Fruit fly (Drosophila melanogaster) whole organism, prepupa: ENCODE measurements around the gene mei-38.

Source experiments
- CG10631 ChIP-seq: fragments of 200-800 bp; sonication (Bioruptor generic); optimal IDR thresholded peaks from 2 replicates; lab custom pipeline; 2016; ENCODE audit warnings: missing biosample characterization, missing genetic modification characterization
- CG11294 ChIP-seq: fragments of 200-800 bp; sonication (Bioruptor generic); IDR thresholded peaks from 2 replicates; pipeline ENCODE4 v1.3.6; 2022; ENCODE audit warnings: missing biosample characterization, missing genetic modification characterization
- CG11902 ChIP-seq: fragments of 200-800 bp; sonication (Bioruptor generic); optimal IDR thresholded peaks from 3 replicates; lab custom pipeline; 2016; ENCODE audit warnings: missing biosample characterization, missing genetic modification characterization
- CG15336 ChIP-seq: fragments of 200-800 bp; sonication (Bioruptor generic); IDR thresholded peaks from 2 replicates; pipeline ENCODE4 v1.3.6; 2022; ENCODE audit warnings: missing biosample characterization, missing genetic modification characterization
- CG1621 ChIP-seq: fragments of 200-800 bp; sonication (Bioruptor generic); optimal IDR thresholded peaks from 3 replicates; lab custom pipeline; 2018; ENCODE audit warnings: missing biosample characterization, mild to moderate bottlenecking, missing genetic modification characterization
- CG16779 ChIP-seq: fragments of 200-800 bp; sonication (Bioruptor generic); optimal IDR thresholded peaks from 3 replicates; lab custom pipeline; 2017; ENCODE audit warnings: missing biosample characterization, mild to moderate bottlenecking, missing genetic modification characterization
- CG3032 ChIP-seq: fragments of 200-800 bp; optimal IDR thresholded peaks from 2 replicates; lab custom pipeline; 2019; ENCODE audit warnings: missing biosample characterization, mild to moderate bottlenecking, missing genetic modification characterization, moderate library complexity
- CG31627 ChIP-seq: fragments of 200-800 bp; sonication (Bioruptor generic); optimal IDR thresholded peaks from 3 replicates; lab custom pipeline; 2016; ENCODE audit warnings: missing biosample characterization, missing genetic modification characterization
- CG32006 ChIP-seq: fragments of 200-800 bp; sonication (Bioruptor generic); optimal IDR thresholded peaks from 3 replicates; lab custom pipeline; 2017; ENCODE audit warnings: missing biosample characterization, mild to moderate bottlenecking, missing genetic modification characterization
- CG3919 ChIP-seq: fragments of 200-800 bp; sonication (Bioruptor generic); optimal IDR thresholded peaks from 3 replicates; lab custom pipeline; 2016; ENCODE audit warnings: missing biosample characterization, missing genetic modification characterization
- CG4318 ChIP-seq: fragments of 200-800 bp; sonication (Bioruptor generic); optimal IDR thresholded peaks from 3 replicates; lab custom pipeline; 2017; ENCODE audit warnings: missing biosample characterization, mild to moderate bottlenecking, missing genetic modification characterization
- CG6163 ChIP-seq: fragments of 200-800 bp; sonication (Bioruptor generic); IDR thresholded peaks from 3 replicates; pipeline ENCODE4 v1.3.6; 2022; ENCODE audit warnings: missing biosample characterization, missing genetic modification characterization
- CG6808 ChIP-seq: fragments of 200-800 bp; sonication (Bioruptor generic); optimal IDR thresholded peaks from 3 replicates; lab custom pipeline; 2017; ENCODE audit warnings: missing biosample characterization, missing genetic modification characterization, mild to moderate bottlenecking, moderate library complexity, missing genetic modification reagents
- CG7368 ChIP-seq: fragments of 200-800 bp; sonication (Bioruptor generic); optimal IDR thresholded peaks from 3 replicates; lab custom pipeline; 2016; ENCODE audit warnings: missing biosample characterization, missing genetic modification characterization
- CG8119 ChIP-seq: fragments of 200-800 bp; sonication (Bioruptor generic); IDR thresholded peaks from 3 replicates; pipeline ENCODE4 v1.3.6; 2022; ENCODE audit warnings: missing biosample characterization, missing genetic modification characterization
- CG8319 ChIP-seq: fragments of 200-800 bp; sonication (Bioruptor generic); optimal IDR thresholded peaks from 3 replicates; lab custom pipeline; 2016; ENCODE audit warnings: missing biosample characterization, missing genetic modification characterization
- CG9139 ChIP-seq: fragments of 200-800 bp; sonication (Bioruptor generic); optimal IDR thresholded peaks from 3 replicates; lab custom pipeline; 2017; ENCODE audit warnings: missing biosample characterization, mild to moderate bottlenecking, missing genetic modification characterization
- Eip75B ChIP-seq: fragments of 200-800 bp; sonication (Bioruptor generic); optimal IDR thresholded peaks from 3 replicates; lab custom pipeline; 2016; ENCODE audit warnings: missing biosample characterization, missing genetic modification characterization
- Eip78C ChIP-seq: fragments of 200-800 bp; sonication (Bioruptor generic); peaks from one replicate; lab custom pipeline; 2016; ENCODE audit warnings: missing biosample characterization, missing genetic modification characterization
- Eip93F ChIP-seq: fragments of 200-800 bp; sonication (Bioruptor generic); optimal IDR thresholded peaks from 2 replicates; lab custom pipeline; 2016; ENCODE audit warnings: missing biosample characterization, mild to moderate bottlenecking, missing genetic modification characterization
- Ets96B ChIP-seq: fragments of 200-800 bp; optimal IDR thresholded peaks from 2 replicates; lab custom pipeline; 2019; ENCODE audit warnings: missing biosample characterization, mild to moderate bottlenecking, missing genetic modification characterization, moderate library complexity
- Hr39 ChIP-seq: fragments of 200-800 bp; sonication (Bioruptor generic); optimal IDR thresholded peaks from 2 replicates; lab custom pipeline; 2016; ENCODE audit warnings: missing biosample characterization, missing genetic modification characterization
- Lpt ChIP-seq: fragments of 200-800 bp; sonication (Bioruptor generic); optimal IDR thresholded peaks from 3 replicates; lab custom pipeline; 2016; ENCODE audit warnings: missing biosample characterization, missing genetic modification characterization
- Met ChIP-seq: fragments of 200-800 bp; sonication (Bioruptor generic); optimal IDR thresholded peaks from 3 replicates; lab custom pipeline; 2016; ENCODE audit warnings: missing biosample characterization, missing genetic modification characterization
- Smox ChIP-seq: fragments of 200-800 bp; sonication (Bioruptor generic); optimal IDR thresholded peaks from 3 replicates; lab custom pipeline; 2016; ENCODE audit warnings: missing biosample characterization, missing genetic modification characterization
- Sox102F ChIP-seq: fragments of 200-800 bp; sonication (Bioruptor generic); optimal IDR thresholded peaks from 2 replicates; lab custom pipeline; 2016; ENCODE audit warnings: missing biosample characterization, mild to moderate bottlenecking, missing genetic modification characterization
- Sox15 ChIP-seq: fragments of 200-800 bp; sonication (Bioruptor generic); optimal IDR thresholded peaks from 3 replicates; lab custom pipeline; 2016; ENCODE audit warnings: missing biosample characterization, missing genetic modification characterization
- achi ChIP-seq: fragments of 200-800 bp; sonication (Bioruptor generic); optimal IDR thresholded peaks from 3 replicates; lab custom pipeline; 2016; ENCODE audit warnings: missing biosample characterization, missing genetic modification characterization
- acj6 ChIP-seq: fragments of 200-800 bp; sonication (Bioruptor generic); optimal IDR thresholded peaks from 3 replicates; lab custom pipeline; 2016; ENCODE audit warnings: missing biosample characterization, missing genetic modification characterization
- cyc ChIP-seq: fragments of 200-800 bp; sonication (Bioruptor generic); optimal IDR thresholded peaks from 3 replicates; lab custom pipeline; 2016; ENCODE audit warnings: missing biosample characterization, missing genetic modification characterization
- eg ChIP-seq: fragments of 200-800 bp; sonication (Bioruptor generic); IDR thresholded peaks from 3 replicates; pipeline ENCODE4 v1.3.6; 2022; ENCODE audit warnings: missing biosample characterization, missing genetic modification characterization
- esn ChIP-seq: fragments of 200-800 bp; sonication (Bioruptor generic); optimal IDR thresholded peaks from 2 replicates; lab custom pipeline; 2016; ENCODE audit warnings: missing biosample characterization, mild to moderate bottlenecking, missing genetic modification characterization, moderate library complexity
- fd85E ChIP-seq: fragments of 200-800 bp; sonication (Bioruptor generic); optimal IDR thresholded peaks from 3 replicates; lab custom pipeline; 2016; ENCODE audit warnings: missing biosample characterization, missing genetic modification characterization
- fkh ChIP-seq: fragments of 200-800 bp; sonication (Bioruptor generic); optimal IDR thresholded peaks from 3 replicates; lab custom pipeline; 2017; ENCODE audit warnings: missing biosample characterization, mild to moderate bottlenecking, missing genetic modification characterization, moderate library complexity
- lz ChIP-seq: fragments of 200-800 bp; sonication (Bioruptor generic); optimal IDR thresholded peaks from 3 replicates; lab custom pipeline; 2016; ENCODE audit warnings: missing biosample characterization, missing genetic modification characterization
- net ChIP-seq: fragments of 200-800 bp; sonication (Bioruptor generic); optimal IDR thresholded peaks from 3 replicates; lab custom pipeline; 2016; ENCODE audit warnings: missing biosample characterization, missing genetic modification characterization
- pdm3 ChIP-seq: fragments of 200-800 bp; sonication (Bioruptor generic); optimal IDR thresholded peaks from 3 replicates; lab custom pipeline; 2016; ENCODE audit warnings: missing biosample characterization, missing genetic modification characterization
- salr ChIP-seq, 2 experiments: fragments of 200-800 bp; sonication (Bioruptor generic); optimal IDR thresholded peaks; 3 replicates each; lab custom pipeline; 2016 to 2018; ENCODE audit warnings: missing biosample characterization in 2 of 2, missing genetic modification characterization in 2 of 2, mild to moderate bottlenecking in 1 of 2
- spab ChIP-seq: fragments of 200-800 bp; sonication (Bioruptor generic); optimal IDR thresholded peaks from 2 replicates; lab custom pipeline; 2017; ENCODE audit warnings: missing biosample characterization, mild to moderate bottlenecking, missing genetic modification characterization, missing genetic modification reagents
- ss ChIP-seq, 2 experiments: fragments of 200-800 bp; sonication (Bioruptor generic); optimal IDR thresholded peaks; 2 replicates in 1 of 2; 3 replicates in 1 of 2; lab custom pipeline; 2017 to 2018; ENCODE audit warnings: mild to moderate bottlenecking in 2 of 2, missing biosample characterization in 2 of 2, missing genetic modification characterization in 2 of 2, moderate library complexity in 1 of 2
- svp ChIP-seq: fragments of 200-800 bp; sonication (Bioruptor generic); peaks from one replicate; lab custom pipeline; 2016; ENCODE audit warnings: missing biosample characterization, missing genetic modification characterization
- topi ChIP-seq: fragments of 200-800 bp; sonication (Bioruptor generic); optimal IDR thresholded peaks from 3 replicates; lab custom pipeline; 2016; ENCODE audit warnings: missing biosample characterization, missing genetic modification characterization

mei-38 gene

dm6 chrX:1460278-1460872, 16.5 kb upstream of the mei-38 start, which contains the start of gene Lrpprc2:
Gene Lrpprc2, minus strand, starts transcription at chrX:1460617.
- TF ChIP-seq CG6808 (GFP tag; lab: Kevin White, UChicago) (peak; percentile 100), eg (0 out of 3 replicates have a peak, but pooled peaks have one; percentile 9), CG10631 (GFP tag; lab: Kevin White, UChicago) (no peak)

dm6 chrX:1461544-1461943, 15.3 kb upstream of the mei-38 start, which contains the start of gene CG14787:
Gene CG14787, minus strand, starts transcription at chrX:1461676.
- TF ChIP-seq CG31627 (GFP tag; lab: Kevin White, UChicago) (no peak), acj6 (GFP tag; lab: Kevin White, UChicago) (no peak), fd85E (no peak), net (GFP tag; lab: Kevin White, UChicago) (no peak), esn (GFP tag; lab: Kevin White, UChicago) (no peak), Eip75B (GFP tag; lab: Kevin White, UChicago) (no peak), Lpt (GFP tag; lab: Kevin White, UChicago) (no peak), eg (no peak), CG16779 (tag; lab: Kevin White, UChicago) (no peak), CG3032 (no peak), Hr39 (GFP tag; lab: Kevin White, UChicago) (no peak), CG6808 (GFP tag; lab: Kevin White, UChicago) (peak; percentile 21), pdm3 (GFP tag; lab: Kevin White, UChicago) (no peak), topi (no peak), Eip78C (GFP tag; lab: Kevin White, UChicago) (peak; percentile 66), CG11902 (GFP tag; lab: Kevin White, UChicago) (no peak), CG11294 (GFP tag; lab: Robert Waterston, UW) (no peak), salr (GFP tag; optimal IDR thresholded peaks at IDR 0.05; lab: Kevin White, UChicago) (no peak), CG8119 (GFP tag; lab: Robert Waterston, UW) (no peak), spab (GFP tag; lab: Kevin White, UChicago) (no peak), svp (GFP tag; lab: Kevin White, UChicago) (peak; percentile 88), ss (GFP tag; optimal IDR thresholded peaks at IDR 0.05; lab: Kevin White, UChicago) (peak; percentile 60 to 67)

dm6 chrX:1464033-1464432, 12.8 kb upstream of the mei-38 start, which contains the start of gene Ns3:
Gene Ns3, minus strand, starts transcription at chrX:1464220.
- TF ChIP-seq Lpt (GFP tag; lab: Kevin White, UChicago) = no peak
- TF ChIP-seq Sox15 (GFP tag; lab: Kevin White, UChicago) = no peak
- no peak for TF ChIP-seq CG3919 (GFP tag; lab: Kevin White, UChicago)
- TF ChIP-seq cyc (GFP tag; lab: Kevin White, UChicago) = no peak
- TF ChIP-seq, all 60 proteins: peak for 0

dm6 chrX:1465707-1466504, 11.0 kb upstream of the mei-38 start, which contains the start of the genes O-fut2 and CG14777:
Gene O-fut2, minus strand, starts transcription at chrX:1465996.
Gene CG14777, plus strand, starts transcription at chrX:1466134.
- TF ChIP-seq CG4318 (GFP tag; lab: Kevin White, UChicago) (no peak), Hr39 (GFP tag; lab: Kevin White, UChicago) (peak; percentile 72), fkh (no peak), Lpt (GFP tag; lab: Kevin White, UChicago) (peak; percentile 31), Sox102F (GFP tag; lab: Kevin White, UChicago) (peak; percentile 63), CG15336 (GFP tag; lab: Robert Waterston, UW) (peak; percentile 75), achi (GFP tag; lab: Kevin White, UChicago) (peak; percentile 60), Met (no peak), Eip93F (no peak), lz (peak; percentile 51), topi (peak; percentile 53), acj6 (GFP tag; lab: Kevin White, UChicago) (peak; percentile 72), pdm3 (GFP tag; lab: Kevin White, UChicago) (peak; percentile 81), CG8319 (GFP tag; lab: Kevin White, UChicago) (no peak), Smox (GFP tag; lab: Kevin White, UChicago) (peak; percentile 58), CG8119 (GFP tag; lab: Robert Waterston, UW) (peak; percentile 69), CG6163 (GFP tag; lab: Robert Waterston, UW) (peak; percentile 69), CG32006 (GFP tag; lab: Kevin White, UChicago) (peak; percentile 80), ss (GFP tag; optimal IDR thresholded peaks at IDR 0.05; lab: Kevin White, UChicago) (peak in 1 of 2 experiments; percentile 30), salr (GFP tag; optimal IDR thresholded peaks at IDR 0.05; lab: Kevin White, UChicago) (no peak), CG1621 (tag; lab: Kevin White, UChicago) (no peak), CG7368 (GFP tag; lab: Kevin White, UChicago) (no peak), Ets96B (tag; lab: Kevin White, UChicago) (peak; percentile 13), Sox15 (GFP tag; lab: Kevin White, UChicago) (peak; percentile 43), CG10631 (GFP tag; lab: Kevin White, UChicago) (no peak), CG31627 (GFP tag; lab: Kevin White, UChicago) (peak; percentile 59), CG9139 (no peak)
